Worm (Caenorhabditis elegans) whole organism, L4 larva: Measurements from ENCODE around the gene Y22D7AR.3.

Experiments
- ces-1 ChIP-seq: fragments of 150-350 bp; sonication (generic microtip); optimal IDR thresholded peaks from 4 replicates; lab custom pipeline; 2014; ENCODE audit warnings: missing biosample characterization, missing genetic modification reagents, missing genetic modification characterization
- mdl-1 ChIP-seq, 2 experiments: fragments of 150-350 bp in 1 of 2; sonication (generic microtip) in 1 of 2; optimal IDR thresholded peaks; 2 replicates each; lab custom pipeline; 2014 to 2017; ENCODE audit warnings: missing biosample characterization in 2 of 2, missing genetic modification characterization in 2 of 2
- php-3 ChIP-seq: fragments of 200-800 bp; sonication (Bioruptor generic); IDR thresholded peaks from 2 replicates; pipeline ENCODE4 v1.3.6; 2022; ENCODE audit warnings: missing genetic modification reagents, missing genetic modification characterization, missing compliant biosample characterization
- pqm-1 ChIP-seq: sonication (generic microtip); optimal IDR thresholded peaks from 2 replicates; lab custom pipeline; 2017; ENCODE audit warnings: missing biosample characterization, missing genetic modification characterization

ce11 chrIII:1661031-1661430 is 4.6 kb downstream of the Y22D7AR.3 start:
- TF ChIP-seq pqm-1 (tag; lab: Kevin White, UChicago) (peak; percentile 91), mdl-1 (tag; optimal IDR thresholded peaks at IDR 0.05; lab: Kevin White, UChicago) (no peak), php-3 (GFP tag; lab: Robert Waterston, UW) (no peak), ces-1 (no peak)
